Fruit fly (Drosophila melanogaster): ENCODE data around the gene CG11327.

DNA sequence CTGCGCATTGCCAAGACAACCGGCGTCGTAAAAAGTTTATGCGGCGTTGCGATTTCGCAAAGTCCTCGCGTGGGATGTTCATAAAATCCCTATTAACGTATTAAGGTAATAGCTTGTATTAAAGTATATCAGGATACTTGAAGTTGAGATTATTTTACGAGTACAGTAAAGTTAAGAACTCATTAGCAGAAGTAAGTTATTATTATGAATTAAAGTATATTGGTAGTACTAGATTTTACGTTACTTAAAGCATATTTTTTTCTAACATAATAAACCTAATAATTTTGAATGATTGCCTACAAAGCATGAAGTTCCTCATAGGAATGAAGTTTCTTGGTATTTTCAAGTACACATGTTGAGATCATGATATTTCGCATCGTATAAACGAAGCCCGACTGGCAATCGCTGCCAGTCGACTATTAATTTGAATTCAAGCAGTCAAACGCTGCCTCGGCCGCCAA, 7.3 kb upstream of the CG11327 start:
- TF ChIP-seq Clk (GFP tag; optimal IDR thresholded peaks at IDR 0.05) (no peak), CG14711 (tag; optimal IDR thresholded peaks at IDR 0.05) (no peak), Crg-1 (GFP tag; optimal IDR thresholded peaks at IDR 0.05) (no peak), CG5204 (GFP tag; optimal IDR thresholded peaks at IDR 0.05) (no peak), kay (GFP tag; ENCODE audit: borderline replicate concordance) (no peak), Mnt (GFP tag; optimal IDR thresholded peaks at IDR 0.05) (no peak), cnc (optimal IDR thresholded peaks at IDR 0.05) (no peak), CG33017 (tag; optimal IDR thresholded peaks at IDR 0.05) (no peak), tj (GFP tag; optimal IDR thresholded peaks at IDR 0.05) (no peak), bab1 (GFP tag; optimal IDR thresholded peaks at IDR 0.05) (no peak), toe (GFP tag; optimal IDR thresholded peaks at IDR 0.05) (no peak), CG11617 (GFP tag; optimal IDR thresholded peaks at IDR 0.05) (no peak), CG7045 (GFP tag; optimal IDR thresholded peaks at IDR 0.05) (no peak)
